Worm (Caenorhabditis elegans) whole organism, late embryonic: ENCODE data around the gene F21D9.3.

Experiments
- C38D4.7 ChIP-seq: fragments of 200-800 bp; sonication (Bioruptor generic); optimal IDR thresholded peaks from 2 replicates; lab custom pipeline; 2018; ENCODE audit warnings: mild to moderate bottlenecking, missing genetic modification characterization, moderate library complexity, missing compliant biosample characterization
- F13H6.1 ChIP-seq: sonication (generic microtip); optimal IDR thresholded peaks from 2 replicates; lab custom pipeline; 2016; ENCODE audit warnings: missing genetic modification characterization, missing compliant biosample characterization
- K09A11.1 ChIP-seq: sonication (generic microtip); optimal IDR thresholded peaks from 2 replicates; lab custom pipeline; 2017; ENCODE audit warnings: antibody characterized with exemption, mild to moderate bottlenecking, missing genetic modification characterization, missing compliant biosample characterization; ENCODE audit not compliant: insufficient read depth
- Y22D7AL.16 ChIP-seq: sonication (generic microtip); optimal IDR thresholded peaks from 2 replicates; lab custom pipeline; 2016; ENCODE audit warnings: missing genetic modification characterization, missing compliant biosample characterization
- ahr-1 ChIP-seq: sonication (generic microtip); optimal IDR thresholded peaks from 2 replicates; lab custom pipeline; 2016; ENCODE audit warnings: missing genetic modification characterization, missing compliant biosample characterization
- ama-1 ChIP-seq: fragments of 150-350 bp; optimal IDR thresholded peaks from 2 replicates; lab custom pipeline; 2014
- ceh-14 ChIP-seq: sonication (generic microtip); optimal IDR thresholded peaks from 2 replicates; lab custom pipeline; 2016; ENCODE audit warnings: missing genotype, missing genetic modification characterization, missing compliant biosample characterization
- ceh-19 ChIP-seq: fragments of 200-800 bp; sonication (Bioruptor generic); optimal IDR thresholded peaks from 2 replicates; lab custom pipeline; 2018; ENCODE audit warnings: mild to moderate bottlenecking, missing genetic modification characterization, missing compliant biosample characterization
- ceh-22 ChIP-seq: sonication (generic microtip); optimal IDR thresholded peaks from 2 replicates; lab custom pipeline; 2017; ENCODE audit warnings: missing biosample characterization, missing genetic modification characterization
- ceh-30 ChIP-seq: fragments of 150-350 bp; optimal IDR thresholded peaks from 2 replicates; lab custom pipeline; 2014; ENCODE audit warnings: missing biosample characterization, missing genetic modification characterization
- ceh-45 ChIP-seq: fragments of 200-800 bp; sonication (Bioruptor generic); IDR thresholded peaks from 2 replicates; pipeline ENCODE4 v1.3.6; 2022; ENCODE audit warnings: missing genetic modification reagents, missing genetic modification characterization, missing compliant biosample characterization
- ceh-6 ChIP-seq: fragments of 200-800 bp; sonication (Bioruptor generic); optimal IDR thresholded peaks from 2 replicates; lab custom pipeline; 2018; ENCODE audit warnings: mild to moderate bottlenecking, missing genetic modification characterization, missing compliant biosample characterization
- dmd-4 ChIP-seq: sonication (generic microtip); optimal IDR thresholded peaks from 2 replicates; lab custom pipeline; 2016; ENCODE audit warnings: borderline replicate concordance, missing genetic modification characterization, missing compliant biosample characterization
- elt-2 ChIP-seq: sonication (generic microtip); optimal IDR thresholded peaks from 2 replicates; lab custom pipeline; 2016; ENCODE audit warnings: missing genetic modification reagents, missing genetic modification characterization, missing compliant biosample characterization
- elt-4 ChIP-seq: sonication (generic microtip); optimal IDR thresholded peaks from 2 replicates; lab custom pipeline; 2016; ENCODE audit warnings: missing genetic modification characterization, missing compliant biosample characterization
- eyg-1 ChIP-seq: sonication (generic microtip); optimal IDR thresholded peaks from 2 replicates; lab custom pipeline; 2016; ENCODE audit warnings: missing genotype, missing genetic modification characterization, missing compliant biosample characterization
- fax-1 ChIP-seq: sonication (generic microtip); optimal IDR thresholded peaks from 2 replicates; lab custom pipeline; 2016; ENCODE audit warnings: missing genotype, missing genetic modification characterization, missing compliant biosample characterization
- fkh-6 ChIP-seq: sonication (generic microtip); optimal IDR thresholded peaks from 2 replicates; lab custom pipeline; 2016; ENCODE audit warnings: missing genetic modification characterization, missing compliant biosample characterization
- gmeb-2 ChIP-seq: sonication (generic microtip); optimal IDR thresholded peaks from 2 replicates; lab custom pipeline; 2016; ENCODE audit warnings: missing genetic modification characterization, inconsistent platforms, missing compliant biosample characterization
- hlh-13 ChIP-seq: fragments of 200-800 bp; sonication (Bioruptor generic); optimal IDR thresholded peaks from 2 replicates; lab custom pipeline; 2018; ENCODE audit warnings: mild to moderate bottlenecking, missing genetic modification characterization, missing compliant biosample characterization
- hlh-15 ChIP-seq: sonication (generic microtip); optimal IDR thresholded peaks from 2 replicates; lab custom pipeline; 2016; ENCODE audit warnings: missing genetic modification characterization, missing compliant biosample characterization
- hlh-30 ChIP-seq: sonication (generic microtip); optimal IDR thresholded peaks from 2 replicates; lab custom pipeline; 2017; ENCODE audit warnings: antibody characterized with exemption, missing genetic modification characterization, missing compliant biosample characterization; ENCODE audit not compliant: insufficient read depth
- hlh-8 ChIP-seq: sonication (generic microtip); optimal IDR thresholded peaks from 2 replicates; lab custom pipeline; 2016; ENCODE audit warnings: missing genotype, missing genetic modification characterization, missing compliant biosample characterization
- lim-6 ChIP-seq: sonication (generic microtip); optimal IDR thresholded peaks from 2 replicates; lab custom pipeline; 2016; ENCODE audit warnings: missing genetic modification characterization, missing compliant biosample characterization
- lin-11 ChIP-seq: fragments of 200-800 bp; sonication (Bioruptor generic); optimal IDR thresholded peaks from 2 replicates; lab custom pipeline; 2018; ENCODE audit warnings: mild to moderate bottlenecking, missing genetic modification characterization, missing compliant biosample characterization
- madf-2 ChIP-seq: sonication (generic microtip); optimal IDR thresholded peaks from 2 replicates; lab custom pipeline; 2017; ENCODE audit warnings: missing genetic modification characterization, missing compliant biosample characterization
- nfya-1 ChIP-seq: sonication (generic microtip); optimal IDR thresholded peaks from 2 replicates; lab custom pipeline; 2017; ENCODE audit warnings: missing genetic modification characterization, mild to moderate bottlenecking, missing compliant biosample characterization, antibody characterized with exemption, moderate library complexity
- nhr-11 ChIP-seq: fragments of 150-350 bp; optimal IDR thresholded peaks from 2 replicates; lab custom pipeline; 2014; ENCODE audit warnings: missing biosample characterization, missing genetic modification characterization
- npax-4 ChIP-seq: sonication (generic microtip); optimal IDR thresholded peaks from 2 replicates; lab custom pipeline; 2016; ENCODE audit warnings: missing genetic modification characterization, missing compliant biosample characterization
- odd-2 ChIP-seq: sonication (generic microtip); optimal IDR thresholded peaks from 2 replicates; lab custom pipeline; 2017; ENCODE audit warnings: antibody characterized with exemption, mild to moderate bottlenecking, missing genetic modification characterization, missing compliant biosample characterization
- pag-3 ChIP-seq: sonication (generic microtip); optimal IDR thresholded peaks from 2 replicates; lab custom pipeline; 2016; ENCODE audit warnings: missing compliant biosample characterization, missing genetic modification characterization, borderline replicate concordance
- pat-9 ChIP-seq: fragments of 200-800 bp; sonication (Bioruptor generic); optimal IDR thresholded peaks from 2 replicates; lab custom pipeline; 2018; ENCODE audit warnings: mild to moderate bottlenecking, missing genetic modification characterization, moderate library complexity, missing compliant biosample characterization
- pax-1 ChIP-seq: fragments of 150-350 bp; optimal IDR thresholded peaks from 2 replicates; lab custom pipeline; 2014; ENCODE audit warnings: missing biosample characterization, missing genetic modification characterization
- ref-2 ChIP-seq: sonication (generic microtip); optimal IDR thresholded peaks from 2 replicates; lab custom pipeline; 2016; ENCODE audit warnings: missing genetic modification characterization, missing compliant biosample characterization
- rnt-1 ChIP-seq: sonication (generic microtip); optimal IDR thresholded peaks from 2 replicates; lab custom pipeline; 2016; ENCODE audit warnings: missing genetic modification characterization, missing compliant biosample characterization
- sox-2 ChIP-seq: fragments of 200-800 bp; sonication (Bioruptor generic); IDR thresholded peaks from 2 replicates; pipeline ENCODE4 v1.3.6; 2022; ENCODE audit warnings: missing genetic modification reagents, missing genetic modification characterization, missing compliant biosample characterization
- sox-4 ChIP-seq: sonication (generic microtip); optimal IDR thresholded peaks from 2 replicates; lab custom pipeline; 2017; ENCODE audit warnings: mild to moderate bottlenecking, missing genetic modification characterization, inconsistent platforms, missing compliant biosample characterization
- tbx-7 ChIP-seq: sonication (generic microtip); optimal IDR thresholded peaks from 2 replicates; lab custom pipeline; 2016; ENCODE audit warnings: missing genotype, missing genetic modification characterization, missing compliant biosample characterization
- ttx-3 ChIP-seq: sonication (generic microtip); optimal IDR thresholded peaks from 2 replicates; lab custom pipeline; 2016; ENCODE audit warnings: missing genetic modification reagents, missing genetic modification characterization, missing compliant biosample characterization
- unc-3 ChIP-seq, 2 experiments: fragments of 200-800 bp in 1 of 2; sonication (Bioruptor generic) in 1 of 2; sonication (generic microtip) in 1 of 2; conservative IDR thresholded peaks in 1 of 2; optimal IDR thresholded peaks in 1 of 2; 2 replicates each; pipeline versions ENCODE4 v1.3.6 to Lab custom; 2016 to 2022; ENCODE audit warnings: missing compliant biosample characterization in 2 of 2, missing genetic modification characterization in 2 of 2, missing genetic modification reagents in 1 of 2
- unc-42 ChIP-seq: sonication (generic microtip); optimal IDR thresholded peaks from 2 replicates; lab custom pipeline; 2016; ENCODE audit warnings: missing genotype, missing genetic modification characterization, missing compliant biosample characterization
- zip-5 ChIP-seq: sonication (generic microtip); optimal IDR thresholded peaks from 2 replicates; lab custom pipeline; 2016; ENCODE audit warnings: missing genetic modification characterization, missing compliant biosample characterization
- ztf-16 ChIP-seq: sonication (generic microtip); optimal IDR thresholded peaks from 2 replicates; lab custom pipeline; 2017; ENCODE audit warnings: missing genetic modification characterization, missing compliant biosample characterization

F21D9.3 gene

ce11 chrV:19260686-19261085 lies 3.1 kb upstream of the F21D9.3 start:
- no peak for TF ChIP-seq ceh-6
- TF ChIP-seq elt-2, result no peak
- TF ChIP-seq ceh-30 (tag; lab: Kevin White, UChicago), result no peak
- no peak for TF ChIP-seq pax-1
- no peak for TF ChIP-seq ceh-14 (tag; lab: Kevin White, UChicago)
- no peak for TF ChIP-seq hlh-15 (tag; lab: Kevin White, UChicago)
- no peak for TF ChIP-seq unc-42
- TF ChIP-seq ref-2, result no peak
- TF ChIP-seq nhr-11, result no peak
- no peak for TF ChIP-seq sox-2
- TF ChIP-seq fkh-6 (tag; lab: Kevin White, UChicago), result no peak
- no peak for TF ChIP-seq tbx-7 (tag; lab: Kevin White, UChicago)
- TF ChIP-seq lin-11 (tag; lab: Kevin White, UChicago), result no peak
- no peak for TF ChIP-seq ama-1 (lab: Kevin White, UChicago)

- TF ChIP-seq ahr-1 (tag; lab: Kevin White, UChicago) (no peak), gmeb-2 (tag; lab: Kevin White, UChicago) (no peak), zip-5 (no peak), fax-1 (tag; lab: Kevin White, UChicago) (no peak), F13H6.1 (tag; lab: Kevin White, UChicago) (no peak), lim-6 (no peak), unc-42 (no peak), ttx-3 (tag; lab: Kevin White, UChicago) (no peak), K09A11.1 (tag; lab: Kevin White, UChicago) (no peak), hlh-8 (no peak), ref-2 (no peak), hlh-13 (no peak), npax-4 (no peak)
Measured at ce11 chrV:19259403-19259802, 1.9 kb upstream of the F21D9.3 start.

ce11 chrV:19253520-19253919 lies 4.0 kb downstream of the F21D9.3 start, which contains the start of gene F21D9.4:
Gene F21D9.4 (plus strand): TSS chrV:19253820.
- TF ChIP-seq nhr-11, result no peak
- TF ChIP-seq eyg-1 (tag; lab: Kevin White, UChicago), result no peak
- no peak for TF ChIP-seq C38D4.7 (GFP tag; lab: Kevin White, UChicago)
- TF ChIP-seq nfya-1 (tag; lab: Kevin White, UChicago), result no peak
- TF ChIP-seq odd-2, result no peak
- TF ChIP-seq pag-3 (tag; lab: Kevin White, UChicago), result no peak
- TF ChIP-seq ref-2, result no peak
- TF ChIP-seq ttx-3 (tag; lab: Kevin White, UChicago), result no peak
- no peak for TF ChIP-seq lim-6
- TF ChIP-seq F13H6.1 (tag; lab: Kevin White, UChicago), result no peak
- no peak for TF ChIP-seq pat-9 (tag; lab: Kevin White, UChicago)
- no peak for TF ChIP-seq pax-1
- no peak for TF ChIP-seq ceh-30 (tag; lab: Kevin White, UChicago)
- no peak for TF ChIP-seq Y22D7AL.16
- no peak for TF ChIP-seq dmd-4
- no peak for TF ChIP-seq madf-2 (tag; lab: Kevin White, UChicago)
- no peak for TF ChIP-seq ceh-45 (GFP tag; lab: Robert Waterston, UW)
- no peak for TF ChIP-seq elt-4 (tag; lab: Kevin White, UChicago)
- TF ChIP-seq, all 69 proteins: peak for 0

ce11 chrV:19251844-19252243 lies 5.7 kb downstream of the F21D9.3 start, which contains the start of gene F21D9.11:
Gene F21D9.11 (plus strand): TSS chrV:19252144.
- TF ChIP-seq unc-3 (GFP tag; conservative IDR thresholded peaks at IDR 0.05; lab: Robert Waterston, UW) (no peak), unc-3 (tag; optimal IDR thresholded peaks at IDR 0.05; lab: Kevin White, UChicago) (no peak), nhr-11 (no peak), eyg-1 (tag; lab: Kevin White, UChicago) (no peak), sox-4 (tag; lab: Kevin White, UChicago) (no peak), hlh-8 (no peak), ceh-19 (GFP tag; lab: Kevin White, UChicago) (no peak), fax-1 (tag; lab: Kevin White, UChicago) (no peak), odd-2 (no peak), ceh-22 (tag; lab: Kevin White, UChicago) (no peak), ztf-16 (tag; lab: Kevin White, UChicago) (no peak), ceh-6 (no peak), ahr-1 (tag; lab: Kevin White, UChicago) (no peak), hlh-30 (no peak), rnt-1 (no peak), unc-42 (no peak), Y22D7AL.16 (no peak), K09A11.1 (tag; lab: Kevin White, UChicago) (no peak)
- TF ChIP-seq, all 69 proteins: peak for 0
